Fruit fly (Drosophila melanogaster) whole organism, embryonic: ENCODE results near the gene CG31100.

Experiments used
- ATbp ChIP-seq: fragments of 200-800 bp; sonication (Bioruptor generic); optimal IDR thresholded peaks from 2 replicates; lab custom pipeline; 2017; ENCODE audit warnings: missing biosample characterization, mild to moderate bottlenecking, missing genetic modification characterization, missing genetic modification reagents
- B-H2 ChIP-seq: fragments of 200-800 bp; sonication (Bioruptor generic); optimal IDR thresholded peaks from 2 replicates; lab custom pipeline; 2018; ENCODE audit warnings: missing biosample characterization, mild to moderate bottlenecking, missing genetic modification characterization
- CG10267 ChIP-seq: fragments of 200-800 bp; sonication (Bioruptor generic); optimal IDR thresholded peaks from 2 replicates; lab custom pipeline; 2018; ENCODE audit warnings: missing biosample characterization, mild to moderate bottlenecking, missing genetic modification characterization, moderate library complexity
- CG10321 ChIP-seq: fragments of 200-800 bp; sonication (Bioruptor generic); IDR thresholded peaks from 2 replicates; pipeline ENCODE4 v1.3.6; 2022; ENCODE audit warnings: missing biosample characterization, missing genetic modification characterization
- CG10366 ChIP-seq: fragments of 200-800 bp; sonication (Bioruptor generic); IDR thresholded peaks from 2 replicates; pipeline ENCODE4 v1.3.6; 2022; ENCODE audit warnings: missing biosample characterization, missing genetic modification characterization
- CG12104 ChIP-seq: fragments of 200-800 bp; sonication (Bioruptor generic); optimal IDR thresholded peaks from 3 replicates; lab custom pipeline; 2016; ENCODE audit warnings: missing biosample characterization, missing genetic modification characterization
- CG12769 ChIP-seq: fragments of 200-800 bp; sonication (Bioruptor generic); optimal IDR thresholded peaks from 2 replicates; lab custom pipeline; 2019; ENCODE audit warnings: missing biosample characterization, mild to moderate bottlenecking, missing genetic modification characterization, moderate library complexity
- CG1602 ChIP-seq: fragments of 200-800 bp; sonication (Bioruptor generic); optimal IDR thresholded peaks from 3 replicates; lab custom pipeline; 2016; ENCODE audit warnings: missing biosample characterization, missing genetic modification characterization
- CG18619 ChIP-seq: fragments of 200-800 bp; sonication (Bioruptor generic); optimal IDR thresholded peaks from 3 replicates; lab custom pipeline; 2017; ENCODE audit warnings: missing biosample characterization, mild to moderate bottlenecking, missing genetic modification characterization
- CG2875 ChIP-seq: fragments of 200-800 bp; sonication (Bioruptor generic); optimal IDR thresholded peaks from 2 replicates; lab custom pipeline; 2017; ENCODE audit warnings: missing biosample characterization, mild to moderate bottlenecking, missing genetic modification characterization, missing genetic modification reagents
- CG30020 ChIP-seq: fragments of 200-800 bp; optimal IDR thresholded peaks from 2 replicates; lab custom pipeline; 2019; ENCODE audit warnings: missing biosample characterization, mild to moderate bottlenecking, missing genetic modification characterization, moderate library complexity
- CG4360 ChIP-seq: fragments of 200-800 bp; sonication (Bioruptor generic); IDR thresholded peaks from 2 replicates; pipeline ENCODE4 v1.3.6; 2022; ENCODE audit warnings: missing biosample characterization, missing genetic modification characterization
- CG4820 ChIP-seq: fragments of 200-800 bp; sonication (Bioruptor generic); optimal IDR thresholded peaks from 3 replicates; lab custom pipeline; 2016; ENCODE audit warnings: missing biosample characterization, missing genetic modification characterization
- CG5180 ChIP-seq: fragments of 200-800 bp; sonication (Bioruptor generic); optimal IDR thresholded peaks from 3 replicates; lab custom pipeline; 2017; ENCODE audit warnings: missing biosample characterization, missing genetic modification characterization, mild to moderate bottlenecking, moderate library complexity, missing genetic modification reagents
- CG7745 ChIP-seq: fragments of 200-800 bp; sonication (Bioruptor generic); optimal IDR thresholded peaks from 2 replicates; lab custom pipeline; 2018; ENCODE audit warnings: missing biosample characterization, mild to moderate bottlenecking, missing genetic modification characterization, moderate library complexity
- CG8388 ChIP-seq: fragments of 200-800 bp; sonication (Bioruptor generic); optimal IDR thresholded peaks from 2 replicates; lab custom pipeline; 2019; ENCODE audit warnings: missing biosample characterization, mild to moderate bottlenecking, missing genetic modification characterization, moderate library complexity
- CG9817 ChIP-seq: fragments of 200-800 bp; sonication (Bioruptor generic); optimal IDR thresholded peaks from 2 replicates; lab custom pipeline; 2018; ENCODE audit warnings: missing biosample characterization, mild to moderate bottlenecking, missing genetic modification characterization, moderate library complexity
- Dbx ChIP-seq: fragments of 200-800 bp; sonication (Bioruptor generic); IDR thresholded peaks from 3 replicates; pipeline ENCODE4 v1.3.6; 2022; ENCODE audit warnings: missing biosample characterization, missing genetic modification characterization
- Dek ChIP-seq: fragments of 200-800 bp; sonication (Bioruptor generic); optimal IDR thresholded peaks from 3 replicates; lab custom pipeline; 2019; ENCODE audit warnings: missing biosample characterization, mild to moderate bottlenecking, missing genetic modification characterization, moderate library complexity
- Dref ChIP-seq: fragments of 200-800 bp; sonication (Bioruptor generic); IDR thresholded peaks from 2 replicates; pipeline ENCODE4 v1.3.6; 2022; ENCODE audit warnings: missing biosample characterization, missing genetic modification characterization
- H2.0 ChIP-seq: fragments of 200-800 bp; sonication (Bioruptor generic); IDR thresholded peaks from 2 replicates; pipeline ENCODE4 v1.3.6; 2022; ENCODE audit warnings: missing biosample characterization, missing genetic modification characterization
- Hmx ChIP-seq: fragments of 200-800 bp; sonication (Bioruptor generic); optimal IDR thresholded peaks from 2 replicates; lab custom pipeline; 2016; ENCODE audit warnings: missing biosample characterization, missing genetic modification characterization
- Hr78 ChIP-seq, 2 experiments: fragments of 200-800 bp in 1 of 2; fragments of >200 bp in 1 of 2; sonication (Bioruptor generic) in 1 of 2; optimal IDR thresholded peaks; 2 replicates each; lab custom pipeline; 2017 to 2019; ENCODE audit warnings: missing biosample characterization in 2 of 2, missing genetic modification characterization in 2 of 2, mild to moderate bottlenecking in 1 of 2, moderate library complexity in 1 of 2
- Lpt ChIP-seq: fragments of >200 bp; optimal IDR thresholded peaks from 2 replicates; lab custom pipeline; 2018; ENCODE audit warnings: missing biosample characterization, missing genetic modification characterization
- Mad ChIP-seq: fragments of 200-800 bp; sonication (Bioruptor generic); optimal IDR thresholded peaks from 2 replicates; lab custom pipeline; 2016; ENCODE audit warnings: missing biosample characterization, missing genetic modification characterization
- NFAT ChIP-seq: fragments of 200-800 bp; sonication (Bioruptor generic); IDR thresholded peaks from 2 replicates; pipeline ENCODE4 v1.3.6; 2022; ENCODE audit warnings: missing biosample characterization, missing genetic modification characterization
- Neu2 ChIP-seq: fragments of 200-800 bp; sonication (Bioruptor generic); optimal IDR thresholded peaks from 3 replicates; lab custom pipeline; 2016; ENCODE audit warnings: missing biosample characterization, missing genetic modification characterization, borderline replicate concordance
- NfI ChIP-seq: fragments of 200-800 bp; sonication (Bioruptor generic); optimal IDR thresholded peaks from 3 replicates; lab custom pipeline; 2018; ENCODE audit warnings: missing biosample characterization, mild to moderate bottlenecking, missing genetic modification characterization, moderate library complexity
- Vsx1 ChIP-seq: fragments of 200-800 bp; sonication (Bioruptor generic); optimal IDR thresholded peaks from 2 replicates; lab custom pipeline; 2017; ENCODE audit warnings: missing biosample characterization, mild to moderate bottlenecking, missing genetic modification characterization, missing genetic modification reagents
- Xrp1 ChIP-seq: fragments of 200-800 bp; sonication (Bioruptor generic); IDR thresholded peaks from 2 replicates; pipeline ENCODE4 v1.3.6; 2022; ENCODE audit warnings: missing biosample characterization, missing genetic modification characterization
- YL-1 ChIP-seq: fragments of 200-800 bp; sonication (Bioruptor generic); optimal IDR thresholded peaks from 3 replicates; lab custom pipeline; 2017; ENCODE audit warnings: missing biosample characterization, mild to moderate bottlenecking, missing genetic modification characterization
- al ChIP-seq: fragments of 200-800 bp; sonication (Bioruptor generic); IDR thresholded peaks from 2 replicates; pipeline ENCODE4 v1.3.6; 2022; ENCODE audit warnings: missing biosample characterization, missing genetic modification characterization
- ara ChIP-seq: fragments of 200-800 bp; sonication (Bioruptor generic); IDR thresholded peaks from 2 replicates; pipeline ENCODE4 v1.3.6; 2022; ENCODE audit warnings: missing biosample characterization, missing genetic modification characterization
- bsh ChIP-seq, 2 experiments: fragments of 200-800 bp; sonication (Bioruptor generic); optimal IDR thresholded peaks; 2 replicates each; lab custom pipeline; 2017 to 2018; ENCODE audit warnings: mild to moderate bottlenecking in 2 of 2, missing biosample characterization in 2 of 2, missing genetic modification characterization in 2 of 2, moderate library complexity in 1 of 2
- chif ChIP-seq, 2 experiments: fragments of 200-800 bp; sonication (Bioruptor generic); optimal IDR thresholded peaks; 3 replicates each; lab custom pipeline; 2016; ENCODE audit warnings: missing biosample characterization in 2 of 2, missing genetic modification characterization in 2 of 2
- chinmo ChIP-seq: fragments of 200-800 bp; sonication (Bioruptor generic); IDR thresholded peaks from 4 replicates; pipeline ENCODE4 v1.3.6; 2022; ENCODE audit warnings: missing biosample characterization, missing genetic modification characterization; ENCODE audit not compliant: partially characterized antibody
- crol ChIP-seq: fragments of 200-800 bp; sonication (Bioruptor generic); IDR thresholded peaks from 2 replicates; pipeline ENCODE4 v1.3.6; 2022; ENCODE audit warnings: missing biosample characterization, missing genetic modification characterization
- dati ChIP-seq: fragments of 200-800 bp; sonication (Bioruptor generic); IDR thresholded peaks from 2 replicates; pipeline ENCODE4 v1.3.6; 2022; ENCODE audit warnings: missing biosample characterization, missing genetic modification characterization
- dmrt99B ChIP-seq: fragments of 200-800 bp; sonication (Bioruptor generic); optimal IDR thresholded peaks from 2 replicates; lab custom pipeline; 2018; ENCODE audit warnings: missing biosample characterization, mild to moderate bottlenecking, missing genetic modification characterization, moderate library complexity
- ftz-f1 ChIP-seq: fragments of 200-800 bp; sonication (Bioruptor generic); optimal IDR thresholded peaks from 2 replicates; lab custom pipeline; 2016; ENCODE audit warnings: missing biosample characterization, missing genetic modification characterization
- inv ChIP-seq: fragments of 200-800 bp; sonication (Bioruptor generic); IDR thresholded peaks from 2 replicates; pipeline ENCODE4 v1.3.6; 2022; ENCODE audit warnings: missing biosample characterization, missing genetic modification characterization; ENCODE audit not compliant: partially characterized antibody
- knrl ChIP-seq: fragments of 200-800 bp; sonication (Bioruptor generic); IDR thresholded peaks from 3 replicates; pipeline ENCODE4 v1.3.6; 2022; ENCODE audit warnings: missing biosample characterization, missing genetic modification characterization; ENCODE audit not compliant: partially characterized antibody
- mirr ChIP-seq: fragments of 200-800 bp; sonication (Bioruptor generic); optimal IDR thresholded peaks from 3 replicates; lab custom pipeline; 2018; ENCODE audit warnings: missing biosample characterization, mild to moderate bottlenecking, missing genetic modification characterization
- nerfin-1 ChIP-seq: fragments of 200-800 bp; sonication (Bioruptor generic); optimal IDR thresholded peaks from 3 replicates; lab custom pipeline; 2019; ENCODE audit warnings: missing biosample characterization, mild to moderate bottlenecking, missing genetic modification characterization, moderate library complexity
- nom ChIP-seq: fragments of 200-800 bp; sonication (Bioruptor generic); optimal IDR thresholded peaks from 2 replicates; lab custom pipeline; 2017; ENCODE audit warnings: missing biosample characterization, missing genetic modification characterization, mild to moderate bottlenecking, moderate library complexity, missing genetic modification reagents
- pho ChIP-seq: fragments of 200-800 bp; sonication (Bioruptor generic); optimal IDR thresholded peaks from 2 replicates; lab custom pipeline; 2016; ENCODE audit warnings: missing biosample characterization, missing genetic modification characterization
- pros ChIP-seq: fragments of 200-800 bp; sonication (Bioruptor generic); optimal IDR thresholded peaks from 3 replicates; lab custom pipeline; 2019; ENCODE audit warnings: missing biosample characterization, mild to moderate bottlenecking, missing genetic modification characterization, moderate library complexity
- schlank ChIP-seq: fragments of 200-800 bp; sonication (Bioruptor generic); optimal IDR thresholded peaks from 2 replicates; lab custom pipeline; 2018; ENCODE audit warnings: missing biosample characterization, mild to moderate bottlenecking, missing genetic modification characterization
- ssp ChIP-seq: fragments of 200-800 bp; sonication (Bioruptor generic); IDR thresholded peaks from 2 replicates; pipeline ENCODE4 v1.3.6; 2022; ENCODE audit warnings: missing biosample characterization, missing genetic modification characterization
- tap ChIP-seq: fragments of 200-800 bp; optimal IDR thresholded peaks from 3 replicates; lab custom pipeline; 2019; ENCODE audit warnings: missing biosample characterization, mild to moderate bottlenecking, missing genetic modification characterization, moderate library complexity

CG31100 gene

DNA sequence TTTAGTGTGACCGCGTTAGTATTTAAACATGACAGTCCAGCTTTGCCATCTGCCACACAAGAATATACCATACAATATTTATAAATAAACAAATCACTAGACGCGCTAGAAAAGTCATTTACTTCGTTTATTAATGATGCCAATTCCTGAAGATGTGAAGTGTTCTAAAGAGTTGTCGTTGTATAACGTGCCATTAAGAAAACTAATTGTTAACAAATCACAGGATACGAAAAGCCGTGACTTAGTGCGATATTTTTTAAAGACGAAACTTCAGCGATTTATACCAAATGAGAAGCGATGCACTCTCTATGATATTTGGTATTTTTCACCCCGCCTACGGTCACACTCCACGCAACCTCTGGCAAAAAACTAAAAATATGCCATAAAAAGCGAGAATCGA, 36.0 kb upstream of the CG31100 start, which contains the start of gene neur:
Gene neur (minus strand): TSS at position 24 of the 400 bp plus-strand sequence.
- TF ChIP-seq chinmo (0 out of 4 replicates have a peak, but pooled peaks have one; percentile 66), mirr (GFP tag; lab: Kevin White, UChicago) (no peak), nerfin-1 (tag; lab: Kevin White, UChicago) (peak; percentile 9), Xrp1 (no peak), dmrt99B (tag; lab: Kevin White, UChicago) (no peak), ssp (peak; percentile 46), Lpt (GFP tag; lab: Kevin White, UChicago) (no peak), ATbp (GFP tag; lab: Kevin White, UChicago) (no peak), al (no peak), CG1602 (GFP tag; lab: Kevin White, UChicago) (peak; percentile 2), CG12769 (tag; lab: Kevin White, UChicago) (no peak), knrl (GFP tag; lab: Robert Waterston, UW) (peak; percentile 82), tap (tag; lab: Kevin White, UChicago) (no peak), schlank (tag; lab: Kevin White, UChicago) (no peak), nom (GFP tag; lab: Kevin White, UChicago) (no peak), Vsx1 (GFP tag; lab: Kevin White, UChicago) (no peak), NFAT (GFP tag; lab: Robert Waterston, UW) (no peak), CG8388 (GFP tag; lab: Kevin White, UChicago) (no peak), CG7745 (tag; lab: Kevin White, UChicago) (no peak), Hr78 (GFP tag; optimal IDR thresholded peaks at IDR 0.05; lab: Kevin White, UChicago) (no peak), CG30020 (tag; lab: Kevin White, UChicago) (peak; percentile 38), CG2875 (GFP tag; lab: Kevin White, UChicago) (no peak), inv (peak; percentile 65), CG9817 (tag; lab: Kevin White, UChicago) (peak; percentile 38), CG12104 (GFP tag; lab: Kevin White, UChicago) (peak; percentile 19), CG5180 (GFP tag; lab: Kevin White, UChicago) (no peak), CG10366 (GFP tag; lab: Robert Waterston, UW) (no peak), pho (GFP tag; lab: Kevin White, UChicago) (no peak), CG10267 (tag; lab: Kevin White, UChicago) (peak; percentile 55), Dref (GFP tag; lab: Robert Waterston, UW) (no peak), Dbx (GFP tag; lab: Robert Waterston, UW) (0 out of 3 replicates have a peak, but pooled peaks have one; percentile 17), dati (GFP tag; lab: Robert Waterston, UW) (no peak), chif (GFP tag; optimal IDR thresholded peaks at IDR 0.05; lab: Kevin White, UChicago) (peak in 1 of 2 experiments; percentile 3), B-H2 (GFP tag; lab: Kevin White, UChicago) (no peak), CG4820 (GFP tag; lab: Kevin White, UChicago) (peak; percentile 17), bsh (GFP tag; optimal IDR thresholded peaks at IDR 0.05; lab: Kevin White, UChicago) (no peak), pros (GFP tag; lab: Kevin White, UChicago) (no peak), CG10321 (GFP tag; lab: Robert Waterston, UW) (no peak), Neu2 (GFP tag; lab: Kevin White, UChicago) (no peak), CG4360 (GFP tag; lab: Robert Waterston, UW) (no peak), Dek (no peak), H2.0 (no peak), ara (GFP tag; lab: Robert Waterston, UW) (no peak), NfI (GFP tag; lab: Kevin White, UChicago) (peak; percentile 40), Mad (no peak), YL-1 (GFP tag; lab: Kevin White, UChicago) (peak; percentile 58), crol (GFP tag; lab: Robert Waterston, UW) (no peak), CG18619 (GFP tag; lab: Kevin White, UChicago) (peak; percentile 25), Hmx (GFP tag; lab: Kevin White, UChicago) (no peak), ftz-f1 (GFP tag; lab: Kevin White, UChicago) (no peak)
